Worm (Caenorhabditis elegans) whole organism, L4 larva: ENCODE data around the gene srx-74.

ENCODE experiments used
- Y48G9A.11 ChIP-seq: fragments of 200-800 bp; sonication (Bioruptor generic); IDR thresholded peaks from 2 replicates; pipeline ENCODE4 v1.3.6; 2022; ENCODE audit warnings: missing genetic modification reagents, missing genetic modification characterization, missing compliant biosample characterization
- aha-1 ChIP-seq: fragments of 150-350 bp; peaks from one replicate; lab custom pipeline; 2014; ENCODE audit warnings: missing biosample characterization, missing genetic modification characterization
- ama-1 ChIP-seq: fragments of 150-350 bp; optimal IDR thresholded peaks from 2 replicates; lab custom pipeline; 2014; ENCODE audit warnings: inconsistent platforms, mixed read lengths
- arid-1 ChIP-seq: fragments of 200-800 bp; sonication (Bioruptor generic); conservative IDR thresholded peaks from 2 replicates; pipeline ENCODE4 v1.3.6; 2022; ENCODE audit warnings: missing genetic modification reagents, missing genetic modification characterization, missing compliant biosample characterization
- ceh-82 ChIP-seq: sonication (generic microtip); optimal IDR thresholded peaks from 2 replicates; lab custom pipeline; 2017; ENCODE audit warnings: missing biosample characterization, missing genetic modification characterization
- dmd-6 ChIP-seq: fragments of 200-800 bp; sonication (Bioruptor generic); IDR thresholded peaks from 2 replicates; pipeline ENCODE4 v1.3.6; 2022; ENCODE audit warnings: missing genetic modification reagents, missing genetic modification characterization, missing compliant biosample characterization
- egl-27 ChIP-seq: sonication (generic microtip); optimal IDR thresholded peaks from 3 replicates; lab custom pipeline; 2017; ENCODE audit warnings: missing biosample characterization, missing genetic modification reagents, missing genetic modification characterization
- egl-43 ChIP-seq: fragments of 200-800 bp; sonication (Bioruptor generic); IDR thresholded peaks from 2 replicates; pipeline ENCODE4 v1.3.6; 2022; ENCODE audit warnings: missing genetic modification reagents, missing genetic modification characterization, missing compliant biosample characterization
- lsy-2 ChIP-seq, 2 experiments: fragments of 150-350 bp in 1 of 2; sonication (generic microtip) in 1 of 2; optimal IDR thresholded peaks; 2 replicates each; lab custom pipeline; 2014 to 2017; ENCODE audit warnings: missing biosample characterization in 2 of 2, missing genetic modification characterization in 2 of 2
- nhr-11 ChIP-seq: fragments of 150-350 bp; optimal IDR thresholded peaks from 2 replicates; lab custom pipeline; 2014; ENCODE audit warnings: missing biosample characterization, missing genetic modification characterization
- nhr-28 ChIP-seq: fragments of 150-350 bp; optimal IDR thresholded peaks from 2 replicates; lab custom pipeline; 2014; ENCODE audit warnings: missing biosample characterization, missing genetic modification characterization
- saeg-2 ChIP-seq: fragments of 200-800 bp; sonication (Bioruptor generic); IDR thresholded peaks from 2 replicates; pipeline ENCODE4 v1.3.6; 2022; ENCODE audit warnings: missing genetic modification reagents, missing genetic modification characterization, missing compliant biosample characterization
- unc-39 ChIP-seq: sonication (generic microtip); optimal IDR thresholded peaks from 2 replicates; lab custom pipeline; 2017; ENCODE audit warnings: missing biosample characterization, missing genetic modification characterization

DNA sequence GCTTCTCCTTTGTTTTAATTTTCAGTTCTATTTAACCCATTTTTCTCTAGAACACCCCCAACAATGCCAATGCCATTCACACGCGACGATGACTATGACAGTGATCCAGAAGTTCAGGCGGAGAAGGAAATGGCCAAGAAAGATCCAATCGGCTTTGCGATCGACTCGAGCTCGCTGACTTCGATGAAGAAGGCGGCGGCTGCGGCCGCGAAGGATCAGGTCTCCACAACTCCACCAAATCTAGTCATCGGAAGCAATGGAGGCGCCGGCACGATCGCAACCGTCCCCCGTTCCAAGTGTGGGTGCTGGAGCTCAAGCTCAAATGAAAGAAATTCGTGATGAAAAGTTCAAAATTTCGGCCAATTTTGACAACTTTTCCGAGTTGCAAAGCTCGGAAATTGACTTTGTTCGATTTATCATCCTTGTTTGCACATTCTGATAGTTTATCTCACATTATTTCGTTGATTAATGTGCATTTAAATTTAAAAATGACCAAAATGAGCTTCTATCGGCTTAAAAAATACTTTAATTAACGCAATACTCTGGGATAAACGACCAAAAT lies 25.7 kb upstream of the srx-74 start, which contains the start of gene K03B4.2:
- TF ChIP-seq saeg-2 (GFP tag; lab: Robert Waterston, UW) (no peak), dmd-6 (GFP tag; lab: Robert Waterston, UW) (no peak), aha-1 (peak; percentile 94), egl-43 (GFP tag; lab: Robert Waterston, UW) (0 out of 2 replicates have a peak, but pooled peaks have one; percentile 33), Y48G9A.11 (peak; percentile 66; the same call in 1 of the 2 replicates), egl-27 (tag; lab: Kevin White, UChicago) (no peak), arid-1 (GFP tag; lab: Robert Waterston, UW) (no peak), lsy-2 (tag; optimal IDR thresholded peaks at IDR 0.05; lab: Kevin White, UChicago) (no peak), nhr-11 (no peak), unc-39 (tag; lab: Kevin White, UChicago) (no peak), ama-1 (peak; percentile 5), nhr-28 (tag; lab: Kevin White, UChicago) (no peak), ceh-82 (tag; lab: Kevin White, UChicago) (no peak)
